Worm (Caenorhabditis elegans) whole organism, L2 larva: Measurements from ENCODE around the gene T28C6.11.

Experiments used
- ceh-82 ChIP-seq: fragments of 150-350 bp; optimal IDR thresholded peaks from 2 replicates; lab custom pipeline; 2014; ENCODE audit warnings: missing biosample characterization, missing genetic modification characterization
- mdl-1 ChIP-seq, 2 experiments: fragments of 150-350 bp in 1 of 2; sonication (generic microtip) in 1 of 2; optimal IDR thresholded peaks; 2 replicates each; lab custom pipeline; 2017; ENCODE audit warnings: missing biosample characterization in 2 of 2, missing genetic modification characterization in 2 of 2

- TF ChIP-seq mdl-1 (tag; optimal IDR thresholded peaks at IDR 0.05; lab: Kevin White, UChicago) (no peak), ceh-82 (tag; lab: Kevin White, UChicago) (no peak)
These were observed 17.5 kb downstream of the T28C6.11 start for ce11 chrIV:8822598-8822997.
